Worm (Caenorhabditis elegans): ENCODE data around the gene R08A2.5.
"Not testable (repeated sequence)": the region's sequence is repeated elsewhere in the genome, so short reads cannot be mapped to it uniquely, and the experiment has no call there.

DNA sequence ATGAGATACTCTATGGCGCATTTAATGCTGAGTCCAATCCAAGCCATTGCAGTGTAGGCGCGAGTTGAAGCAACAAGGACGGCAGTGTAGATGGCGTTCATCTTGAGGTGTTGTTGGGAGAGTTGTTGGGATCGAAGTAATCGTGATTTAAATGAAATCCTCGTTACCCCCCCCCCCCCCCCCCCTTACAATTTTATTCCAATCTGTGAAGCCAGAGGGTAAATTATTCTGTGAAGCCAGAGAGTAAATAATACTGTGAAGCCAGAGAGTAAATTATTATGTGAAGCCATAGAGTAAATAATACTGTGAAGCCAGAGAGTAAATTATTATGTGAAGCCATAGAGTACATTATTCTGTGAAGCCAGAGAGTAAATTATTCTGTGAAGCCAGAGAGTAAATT is 37.9 kb downstream of the R08A2.5 start, which contains the start of gene nspa-10:
- TF ChIP-seq tbx-11 (GFP tag; IDR thresholded peaks at IDR 0.05); sea-1 (GFP tag; conservative IDR thresholded peaks at IDR 0.05); hmbx-1 (tag; optimal IDR thresholded peaks at IDR 0.05); ama-1 (optimal IDR thresholded peaks at IDR 0.05); tra-4 (tag; optimal IDR thresholded peaks at IDR 0.05); tbx-37 (GFP tag; conservative IDR thresholded peaks at IDR 0.05); B0310.2 (tag; optimal IDR thresholded peaks at IDR 0.05); aly-1 (tag; optimal IDR thresholded peaks at IDR 0.05); pes-1 (GFP tag; IDR thresholded peaks at IDR 0.05); flt-1 (GFP tag; IDR thresholded peaks at IDR 0.05); F13C5.2 (tag; optimal IDR thresholded peaks at IDR 0.05); scrt-1 (GFP tag; IDR thresholded peaks at IDR 0.05); ets-7 (tag; optimal IDR thresholded peaks at IDR 0.05); ceh-13 (GFP tag; optimal IDR thresholded peaks at IDR 0.05): not testable (repeated sequence)

Data from whole organism, early embryonic.